Worm (Caenorhabditis elegans): ENCODE data around the gene pitr-5.

ce11 chrV:7141864-7142263, 42.8 kb upstream of the pitr-5 start, which contains the start of gene ugt-40:
- TF ChIP-seq dao-5 (tag; optimal IDR thresholded peaks at IDR 0.05) (no peak), him-1 (tag; optimal IDR thresholded peaks at IDR 0.05) (no peak), W03F9.2 (tag; optimal IDR thresholded peaks at IDR 0.05) (no peak)

All from whole organism, L4/young adult.